Worm (Caenorhabditis elegans): Measurements from ENCODE around the gene gsto-1.

The gsto-1 gene

ce11 chrIII:7900733-7901132 lies 46.1 kb downstream of the gsto-1 start, which contains the start of gene best-24:
best-24 (plus strand) TSS chrIII:7901033.
- TF ChIP-seq ceh-14 (tag; optimal IDR thresholded peaks at IDR 0.05) = no peak
- no peak for TF ChIP-seq eyg-1 (tag; optimal IDR thresholded peaks at IDR 0.05)
- TF ChIP-seq ceh-48 (tag; optimal IDR thresholded peaks at IDR 0.05) = no peak
- no peak for TF ChIP-seq hlh-8 (tag; optimal IDR thresholded peaks at IDR 0.05)
- TF ChIP-seq odd-2 (tag; optimal IDR thresholded peaks at IDR 0.05) = no peak
- no peak for TF ChIP-seq nfya-1 (tag; optimal IDR thresholded peaks at IDR 0.05)
- no peak for TF ChIP-seq unc-42 (tag; optimal IDR thresholded peaks at IDR 0.05)
- TF ChIP-seq pha-4 (tag; optimal IDR thresholded peaks at IDR 0.05) = no peak
- no peak for TF ChIP-seq unc-86 (tag; optimal IDR thresholded peaks at IDR 0.05)
- no peak for TF ChIP-seq lin-11 (tag; optimal IDR thresholded peaks at IDR 0.05)
- no peak for TF ChIP-seq tbx-7 (tag; optimal IDR thresholded peaks at IDR 0.05)
- TF ChIP-seq ceh-18 (tag; optimal IDR thresholded peaks at IDR 0.05) = no peak
- no peak for TF ChIP-seq C38D4.7 (GFP tag; optimal IDR thresholded peaks at IDR 0.05)
- TF ChIP-seq ceh-6 (GFP tag; optimal IDR thresholded peaks at IDR 0.05) = no peak
- TF ChIP-seq ceh-9 (tag; optimal IDR thresholded peaks at IDR 0.05) = no peak
- TF ChIP-seq tbx-2 (tag; optimal IDR thresholded peaks at IDR 0.05) = no peak

- TF ChIP-seq ceh-30 (tag; optimal IDR thresholded peaks at IDR 0.05) (no peak), lin-11 (tag; optimal IDR thresholded peaks at IDR 0.05) (no peak), ceh-19 (GFP tag; optimal IDR thresholded peaks at IDR 0.05) (no peak), sox-2 (GFP tag; IDR thresholded peaks at IDR 0.05) (no peak), nhr-232 (tag; optimal IDR thresholded peaks at IDR 0.05) (no peak), lim-6 (tag; optimal IDR thresholded peaks at IDR 0.05) (no peak)
These were observed 49.1 kb downstream of the gsto-1 start for ce11 chrIII:7897733-7898132.

ce11 chrIII:7896925-7897324 lies 49.9 kb downstream of the gsto-1 start, which contains the start of gene ZK688.10:
ZK688.10 (minus strand) TSS chrIII:7897025.
- TF ChIP-seq zip-5 (tag; optimal IDR thresholded peaks at IDR 0.05) (no peak), ceh-14 (tag; optimal IDR thresholded peaks at IDR 0.05) (no peak), ceh-19 (GFP tag; optimal IDR thresholded peaks at IDR 0.05) (no peak), sdc-2 (tag; optimal IDR thresholded peaks at IDR 0.05) (no peak), lim-6 (tag; optimal IDR thresholded peaks at IDR 0.05) (no peak), unc-86 (tag; optimal IDR thresholded peaks at IDR 0.05) (no peak), madf-2 (tag; optimal IDR thresholded peaks at IDR 0.05) (no peak), pha-2 (tag; optimal IDR thresholded peaks at IDR 0.05) (no peak)
